Fruit fly (Drosophila melanogaster) whole organism, embryonic: ENCODE results near the gene Hr83.
A peak's percentile ranks its signal among the peaks of the same experiment; 100 is the strongest.

Source experiments
- Ada2b ChIP-seq: fragments of 200-800 bp; sonication (Bioruptor generic); IDR thresholded peaks from 2 replicates; pipeline ENCODE4 v1.3.6; 2022; ENCODE audit warnings: missing biosample characterization, missing genetic modification characterization
- CG10431 ChIP-seq: fragments of 200-800 bp; sonication (Bioruptor generic); optimal IDR thresholded peaks from 3 replicates; lab custom pipeline; 2018; ENCODE audit warnings: missing biosample characterization, mild to moderate bottlenecking, missing genetic modification characterization
- CG12071 ChIP-seq: fragments of 200-800 bp; sonication (Bioruptor generic); optimal IDR thresholded peaks from 3 replicates; lab custom pipeline; 2018; ENCODE audit warnings: missing biosample characterization, mild to moderate bottlenecking, missing genetic modification characterization
- CG13296 ChIP-seq: fragments of 200-800 bp; sonication (Bioruptor generic); optimal IDR thresholded peaks from 3 replicates; lab custom pipeline; 2018; ENCODE audit warnings: missing biosample characterization, mild to moderate bottlenecking, missing genetic modification characterization
- CG15011 ChIP-seq: fragments of 200-800 bp; sonication (Bioruptor generic); optimal IDR thresholded peaks from 3 replicates; lab custom pipeline; 2018; ENCODE audit warnings: missing biosample characterization, mild to moderate bottlenecking, missing genetic modification characterization
- CG15479 ChIP-seq: fragments of 200-800 bp; sonication (Bioruptor generic); optimal IDR thresholded peaks from 3 replicates; lab custom pipeline; 2019; ENCODE audit warnings: missing biosample characterization, mild to moderate bottlenecking, missing genetic modification characterization, moderate library complexity
- CG2199 ChIP-seq: fragments of 200-800 bp; sonication (Bioruptor generic); IDR thresholded peaks from 3 replicates; pipeline ENCODE4 v1.3.6; 2022; ENCODE audit warnings: missing biosample characterization, missing genetic modification characterization
- CG2678 ChIP-seq: fragments of 200-800 bp; sonication (Bioruptor generic); optimal IDR thresholded peaks from 3 replicates; lab custom pipeline; 2019; ENCODE audit warnings: missing biosample characterization, mild to moderate bottlenecking, missing genetic modification characterization, moderate library complexity
- CG4707 ChIP-seq: fragments of 200-800 bp; sonication (Bioruptor generic); optimal IDR thresholded peaks from 2 replicates; lab custom pipeline; 2018; ENCODE audit warnings: missing biosample characterization, mild to moderate bottlenecking, missing genetic modification characterization, moderate library complexity
- CG8359 ChIP-seq: fragments of 200-800 bp; sonication (Bioruptor generic); optimal IDR thresholded peaks from 2 replicates; lab custom pipeline; 2017; ENCODE audit warnings: missing biosample characterization, mild to moderate bottlenecking, missing genetic modification characterization, borderline replicate concordance
- CG9609 ChIP-seq: fragments of 200-800 bp; sonication (Bioruptor generic); optimal IDR thresholded peaks from 3 replicates; lab custom pipeline; 2016; ENCODE audit warnings: missing biosample characterization, missing genetic modification characterization
- Dp ChIP-seq: fragments of 200-800 bp; sonication (Bioruptor generic); optimal IDR thresholded peaks from 2 replicates; lab custom pipeline; 2018; ENCODE audit warnings: missing biosample characterization, mild to moderate bottlenecking, missing genetic modification characterization, moderate library complexity
- Hr78 ChIP-seq, 2 experiments: fragments of 200-800 bp in 1 of 2; fragments of >200 bp in 1 of 2; sonication (Bioruptor generic) in 1 of 2; optimal IDR thresholded peaks; 2 replicates each; lab custom pipeline; 2017 to 2019; ENCODE audit warnings: missing biosample characterization in 2 of 2, missing genetic modification characterization in 2 of 2, mild to moderate bottlenecking in 1 of 2, moderate library complexity in 1 of 2
- Pdp1 ChIP-seq, 2 experiments: fragments of 200-800 bp; sonication (Bioruptor generic); optimal IDR thresholded peaks; 3 replicates each; lab custom pipeline; 2016; ENCODE audit warnings: missing biosample characterization in 2 of 2, missing genetic modification characterization in 2 of 2, mild to moderate bottlenecking in 1 of 2, moderate library complexity in 1 of 2
- Rfx ChIP-seq: fragments of 200-800 bp; sonication (Bioruptor generic); IDR thresholded peaks from 2 replicates; pipeline ENCODE4 v1.3.6; 2022; ENCODE audit warnings: missing biosample characterization, missing genetic modification characterization
- Vsx1 ChIP-seq: fragments of 200-800 bp; sonication (Bioruptor generic); optimal IDR thresholded peaks from 2 replicates; lab custom pipeline; 2017; ENCODE audit warnings: missing biosample characterization, mild to moderate bottlenecking, missing genetic modification characterization, missing genetic modification reagents
- cad ChIP-seq: fragments of >200 bp; optimal IDR thresholded peaks from 2 replicates; lab custom pipeline; 2017; ENCODE audit warnings: missing biosample characterization, missing genetic modification characterization
- ftz-f1 ChIP-seq: fragments of 200-800 bp; sonication (Bioruptor generic); optimal IDR thresholded peaks from 2 replicates; lab custom pipeline; 2016; ENCODE audit warnings: missing biosample characterization, missing genetic modification characterization
- ham ChIP-seq: fragments of 200-800 bp; sonication (Bioruptor generic); IDR thresholded peaks from 2 replicates; pipeline ENCODE4 v1.3.6; 2022; ENCODE audit warnings: missing biosample characterization, missing genetic modification characterization
- lbe ChIP-seq: fragments of 200-800 bp; sonication (Bioruptor generic); optimal IDR thresholded peaks from 2 replicates; lab custom pipeline; 2016; ENCODE audit warnings: missing biosample characterization, mild to moderate bottlenecking, missing genetic modification characterization
- ranshi ChIP-seq: fragments of 200-800 bp; sonication (Bioruptor generic); IDR thresholded peaks from 2 replicates; pipeline ENCODE4 v1.3.6; 2022; ENCODE audit warnings: missing biosample characterization, missing genetic modification characterization
- sr ChIP-seq: fragments of 200-800 bp; sonication (Bioruptor generic); IDR thresholded peaks from 3 replicates; pipeline ENCODE4 v1.3.6; 2022; ENCODE audit warnings: missing biosample characterization, missing genetic modification characterization
- sug ChIP-seq: fragments of 200-800 bp; optimal IDR thresholded peaks from 2 replicates; lab custom pipeline; 2019; ENCODE audit warnings: missing biosample characterization, mild to moderate bottlenecking, missing genetic modification characterization, moderate library complexity
- twi ChIP-seq: fragments of 200-800 bp; optimal IDR thresholded peaks from 2 replicates; lab custom pipeline; 2019; ENCODE audit warnings: missing biosample characterization, mild to moderate bottlenecking, missing genetic modification characterization, moderate library complexity
- unpg ChIP-seq: fragments of 200-800 bp; sonication (Bioruptor generic); optimal IDR thresholded peaks from 3 replicates; lab custom pipeline; 2018; ENCODE audit warnings: missing biosample characterization, mild to moderate bottlenecking, missing genetic modification characterization, moderate library complexity
- zen ChIP-seq: fragments of 200-800 bp; sonication (Bioruptor generic); optimal IDR thresholded peaks from 3 replicates; lab custom pipeline; 2018; ENCODE audit warnings: missing biosample characterization, mild to moderate bottlenecking, missing genetic modification characterization, moderate library complexity

Hr83 gene

dm6 chr3R:6399289-6399688, 50.2 kb downstream of the Hr83 start (continued):
- TF ChIP-seq CG15479 (GFP tag; lab: Kevin White, UChicago) (peak; percentile 53), Vsx1 (GFP tag; lab: Kevin White, UChicago) (peak; percentile 51), zen (tag; lab: Kevin White, UChicago) (peak; percentile 54), CG15011 (GFP tag; lab: Kevin White, UChicago) (peak; percentile 18), unpg (GFP tag; lab: Kevin White, UChicago) (peak; percentile 4), CG2199 (GFP tag; lab: Robert Waterston, UW) (peak; percentile 78; the same call in 1 of the 3 replicates), CG12071 (GFP tag; lab: Kevin White, UChicago) (peak; percentile 46), CG10431 (peak; percentile 41), cad (peak; percentile 80), CG8359 (GFP tag; lab: Kevin White, UChicago) (no peak), CG2678 (tag; lab: Kevin White, UChicago) (peak; percentile 14), CG4707 (GFP tag; lab: Kevin White, UChicago) (peak; percentile 17)

- no peak for TF ChIP-seq ham (GFP tag; lab: Robert Waterston, UW)
- no peak for TF ChIP-seq lbe (GFP tag; lab: Kevin White, UChicago)
- TF ChIP-seq ranshi (GFP tag; lab: Robert Waterston, UW) = no peak
- peak; percentile 73 for TF ChIP-seq twi (tag; lab: Kevin White, UChicago)
- peak in 1 of 2 experiments; percentile 60 for TF ChIP-seq Hr78 (GFP tag; optimal IDR thresholded peaks at IDR 0.05; lab: Kevin White, UChicago)
- TF ChIP-seq CG9609 (GFP tag; lab: Kevin White, UChicago) = no peak
- TF ChIP-seq CG13296 = no peak
- peak; percentile 13 for TF ChIP-seq ftz-f1 (GFP tag; lab: Kevin White, UChicago)
- peak; percentile 96 for TF ChIP-seq sr (GFP tag; lab: Robert Waterston, UW)
- TF ChIP-seq CG2199 (GFP tag; lab: Robert Waterston, UW) = 0 out of 3 replicates have a peak, but pooled peaks have one; percentile 1
- TF ChIP-seq Rfx (GFP tag; lab: Robert Waterston, UW) = no peak
- no peak for TF ChIP-seq Dp (GFP tag; lab: Kevin White, UChicago)
- TF ChIP-seq Pdp1 (GFP tag; optimal IDR thresholded peaks at IDR 0.05; lab: Kevin White, UChicago) = peak in 1 of 2 experiments; percentile 38
- TF ChIP-seq Ada2b (GFP tag; lab: Robert Waterston, UW) = no peak
- TF ChIP-seq sug (tag; lab: Kevin White, UChicago) = no peak
Observed at dm6 chr3R:6399752-6400151, 50.7 kb downstream of the Hr83 start.
